Fruit fly (Drosophila melanogaster): ENCODE measurements around the gene CG16820.
A peak's percentile ranks its signal among the peaks of the same experiment; 100 is the strongest.

CG16820 gene

dm6 chr2L:13205256-13205655, 40.8 kb upstream of the CG16820 start (continued):
- TF ChIP-seq bbx (GFP tag; IDR thresholded peaks at IDR 0.05; ENCODE audit: partially characterized antibody) (no peak), pnt (GFP tag; optimal IDR thresholded peaks at IDR 0.05) (no peak), pzg (GFP tag; optimal IDR thresholded peaks at IDR 0.05) (peak; percentile 3), abd-A (tag; optimal IDR thresholded peaks at IDR 0.05) (peak; percentile 64), CG31224 (GFP tag; IDR thresholded peaks at IDR 0.05) (no peak), Blimp-1 (GFP tag; optimal IDR thresholded peaks at IDR 0.05) (no peak), Eip74EF (GFP tag; optimal IDR thresholded peaks at IDR 0.05) (peak in 1 of 2 experiments; percentile 61), dmrt99B (tag; optimal IDR thresholded peaks at IDR 0.05) (peak; percentile 23), Myb (GFP tag; optimal IDR thresholded peaks at IDR 0.05) (no peak), h (optimal IDR thresholded peaks at IDR 0.05) (no peak), CG16815 (GFP tag; optimal IDR thresholded peaks at IDR 0.05) (no peak), inv (GFP tag; IDR thresholded peaks at IDR 0.05; ENCODE audit: partially characterized antibody) (no peak), jumu (GFP tag; optimal IDR thresholded peaks at IDR 0.05) (no peak), Hr78 (GFP tag; optimal IDR thresholded peaks at IDR 0.05) (peak in 1 of 2 experiments; percentile 17), CG6254 (GFP tag; optimal IDR thresholded peaks at IDR 0.05) (peak; percentile 60), CG1647 (GFP tag; optimal IDR thresholded peaks at IDR 0.05) (no peak), pum (GFP tag; optimal IDR thresholded peaks at IDR 0.05) (no peak), CG6689 (GFP tag; IDR thresholded peaks at IDR 0.05) (no peak), E2f2 (GFP tag; IDR thresholded peaks at IDR 0.05) (no peak; the same call in 1 of the 2 replicates), Ssrp (tag; optimal IDR thresholded peaks at IDR 0.05) (no peak), CG34224 (GFP tag; IDR thresholded peaks at IDR 0.05; ENCODE audit: partially characterized antibody) (peak; percentile 29; the same call in 1 of the 3 replicates), Rfx (GFP tag; IDR thresholded peaks at IDR 0.05) (peak; percentile 19; the same call in 1 of the 2 replicates), lilli (GFP tag; optimal IDR thresholded peaks at IDR 0.05) (no peak), CG17829 (tag; optimal IDR thresholded peaks at IDR 0.05) (peak; percentile 4), sc (optimal IDR thresholded peaks at IDR 0.05) (no peak), sc (GFP tag; optimal IDR thresholded peaks at IDR 0.05) (no peak), CG17612 (GFP tag; IDR thresholded peaks at IDR 0.05) (no peak), Mes4 (GFP tag; optimal IDR thresholded peaks at IDR 0.05) (no peak), Max (GFP tag; optimal IDR thresholded peaks at IDR 0.05) (no peak), disco-r (GFP tag; optimal IDR thresholded peaks at IDR 0.05) (no peak), CG6683 (GFP tag; optimal IDR thresholded peaks at IDR 0.05) (peak; percentile 64), CHES-1-like (GFP tag; optimal IDR thresholded peaks at IDR 0.05) (peak; percentile 8), Dip3 (GFP tag; optimal IDR thresholded peaks at IDR 0.05) (peak; percentile 22), CG2116 (GFP tag; optimal IDR thresholded peaks at IDR 0.05) (no peak), NK7.1 (GFP tag; optimal IDR thresholded peaks at IDR 0.05) (no peak), bcd (GFP tag; optimal IDR thresholded peaks at IDR 0.05) (peak; percentile 38), Fer2 (tag; optimal IDR thresholded peaks at IDR 0.05) (no peak), wdn (GFP tag; IDR thresholded peaks at IDR 0.05) (no peak), CG6813 (GFP tag; optimal IDR thresholded peaks at IDR 0.05) (peak; percentile 57), Dbx (GFP tag; IDR thresholded peaks at IDR 0.05) (peak; percentile 58; the same call in 1 of the 3 replicates), lov (optimal IDR thresholded peaks at IDR 0.05) (no peak), lov (GFP tag; IDR thresholded peaks at IDR 0.05) (peak; percentile 66; the same call in 1 of the 3 replicates), Doc3 (GFP tag; IDR thresholded peaks at IDR 0.05; ENCODE audit: partially characterized antibody) (no peak), mirr (GFP tag; optimal IDR thresholded peaks at IDR 0.05) (peak; percentile 71), odd (GFP tag; optimal IDR thresholded peaks at IDR 0.05) (peak; percentile 6), sima (GFP tag; optimal IDR thresholded peaks at IDR 0.05) (no peak), CG7556 (GFP tag; optimal IDR thresholded peaks at IDR 0.05) (no peak), Drgx (GFP tag; IDR thresholded peaks at IDR 0.05) (peak; percentile 45; the same call in 1 of the 2 replicates), CG30431 (GFP tag; optimal IDR thresholded peaks at IDR 0.05) (no peak), crol (GFP tag; IDR thresholded peaks at IDR 0.05) (peak; percentile 81), Dll (GFP tag; IDR thresholded peaks at IDR 0.05; ENCODE audit: partially characterized antibody) (no peak)

Data from whole organism, embryonic.